Worm (Caenorhabditis elegans) whole organism, L4 larva: Measurements from ENCODE around the gene nspc-16.

Source experiments
- R02D3.7 ChIP-seq: fragments of 150-350 bp; sonication (generic microtip); optimal IDR thresholded peaks from 3 replicates; lab custom pipeline; 2014; ENCODE audit warnings: missing biosample characterization, missing genetic modification characterization
- ama-1 ChIP-seq: fragments of 150-350 bp; optimal IDR thresholded peaks from 2 replicates; lab custom pipeline; 2014; ENCODE audit warnings: inconsistent platforms, mixed read lengths
- daf-12 ChIP-seq: fragments of 150-350 bp; optimal IDR thresholded peaks from 2 replicates; lab custom pipeline; 2014; ENCODE audit warnings: missing biosample characterization, missing genetic modification reagents, missing genetic modification characterization
- daf-16 ChIP-seq, 3 experiments: sonication (generic microtip); optimal IDR thresholded peaks; 2 replicates each; lab custom pipeline; 2016 to 2017; ENCODE audit warnings: missing genetic modification characterization in 3 of 3, missing genetic modification reagents in 3 of 3, mild to moderate bottlenecking in 2 of 3, missing compliant biosample characterization in 2 of 3, missing biosample characterization in 1 of 3, moderate library complexity in 1 of 3
- dve-1 ChIP-seq: sonication (generic microtip); optimal IDR thresholded peaks from 2 replicates; lab custom pipeline; 2017; ENCODE audit warnings: antibody characterized with exemption, mild to moderate bottlenecking, missing genetic modification characterization, missing compliant biosample characterization; ENCODE audit not compliant: insufficient read depth
- lin-39 ChIP-seq: fragments of 150-350 bp; optimal IDR thresholded peaks from 2 replicates; lab custom pipeline; 2014; ENCODE audit warnings: missing biosample characterization, missing genetic modification reagents, missing genetic modification characterization
- mxl-2 ChIP-seq: fragments of 200-800 bp; sonication (Bioruptor generic); conservative IDR thresholded peaks from 2 replicates; pipeline ENCODE4 v1.3.6; 2022; ENCODE audit warnings: missing genetic modification reagents, missing genetic modification characterization, missing compliant biosample characterization
- nhr-102 ChIP-seq: sonication (generic microtip); optimal IDR thresholded peaks from 2 replicates; lab custom pipeline; 2016; ENCODE audit warnings: mild to moderate bottlenecking, missing genetic modification characterization, moderate library complexity, missing compliant biosample characterization
- nhr-76 ChIP-seq: fragments of 150-350 bp; optimal IDR thresholded peaks from 2 replicates; lab custom pipeline; 2014; ENCODE audit warnings: missing biosample characterization, missing genetic modification characterization
- ztf-7 ChIP-seq: fragments of 150-350 bp; optimal IDR thresholded peaks from 2 replicates; lab custom pipeline; 2014; ENCODE audit warnings: missing biosample characterization, missing genetic modification characterization

DNA sequence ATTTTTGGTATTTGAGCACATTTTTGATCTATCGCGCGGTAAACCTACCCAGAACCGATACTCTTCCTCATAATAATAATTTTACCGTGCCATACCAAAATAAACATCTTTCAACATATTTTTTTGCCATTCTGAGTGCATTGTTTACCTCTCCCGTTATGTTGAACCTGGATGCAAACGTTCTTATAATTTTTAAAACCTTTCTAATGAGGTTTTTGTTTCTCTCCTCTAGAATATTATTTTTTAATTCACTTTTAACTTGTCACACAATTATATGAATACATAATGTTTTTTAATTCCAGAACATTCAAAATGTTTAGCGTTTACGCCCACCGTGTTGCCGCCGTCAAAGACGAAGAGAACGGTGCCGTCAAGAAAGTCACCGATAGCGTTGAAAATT, 22.2 kb downstream of the nspc-16 start, which contains the start of gene enri-2:
- no peak for TF ChIP-seq R02D3.7
- no peak for TF ChIP-seq daf-12 (tag; lab: Kevin White, UChicago)
- no peak for TF ChIP-seq nhr-102
- no peak for TF ChIP-seq ama-1 (lab: Kevin White, UChicago)
- no peak for TF ChIP-seq daf-16 (GFP tag; optimal IDR thresholded peaks at IDR 0.05; lab: Kevin White, UChicago)
- no peak for TF ChIP-seq daf-16 (tag; optimal IDR thresholded peaks at IDR 0.05; lab: Kevin White, UChicago)
- no peak for TF ChIP-seq lin-39 (tag; lab: Kevin White, UChicago)
- TF ChIP-seq nhr-76: no peak
- no peak for TF ChIP-seq ztf-7 (tag; lab: Kevin White, UChicago)
- no peak for TF ChIP-seq dve-1 (tag; lab: Kevin White, UChicago)
- no peak for TF ChIP-seq mxl-2 (GFP tag; lab: Robert Waterston, UW)
